Fruit fly (Drosophila melanogaster) whole organism, embryonic: ENCODE data around the gene CG4770.
A peak's percentile ranks its signal among the peaks of the same experiment; 100 is the strongest.

Experiments used
- Atf-2 ChIP-seq: fragments of 200-800 bp; sonication (Bioruptor generic); optimal IDR thresholded peaks from 2 replicates; lab custom pipeline; 2016; ENCODE audit warnings: missing biosample characterization, missing genetic modification characterization
- BtbVII ChIP-seq: fragments of 200-800 bp; sonication (Bioruptor generic); optimal IDR thresholded peaks from 3 replicates; lab custom pipeline; 2017; ENCODE audit warnings: missing biosample characterization, mild to moderate bottlenecking, missing genetic modification characterization
- CG10267 ChIP-seq: fragments of 200-800 bp; sonication (Bioruptor generic); optimal IDR thresholded peaks from 2 replicates; lab custom pipeline; 2018; ENCODE audit warnings: missing biosample characterization, mild to moderate bottlenecking, missing genetic modification characterization, moderate library complexity
- CG10565 ChIP-seq: fragments of 200-800 bp; sonication (Bioruptor generic); optimal IDR thresholded peaks from 3 replicates; lab custom pipeline; 2016; ENCODE audit warnings: missing biosample characterization, mild to moderate bottlenecking, missing genetic modification characterization
- CG10959 ChIP-seq: fragments of 200-800 bp; sonication (Bioruptor generic); IDR thresholded peaks from 2 replicates; pipeline ENCODE4 v1.3.6; 2022; ENCODE audit warnings: missing biosample characterization, missing genetic modification characterization
- CG14441 ChIP-seq: fragments of 200-800 bp; sonication (Bioruptor generic); IDR thresholded peaks from 2 replicates; pipeline ENCODE4 v1.3.6; 2022; ENCODE audit warnings: missing biosample characterization, missing genetic modification characterization
- CG15011 ChIP-seq: fragments of 200-800 bp; sonication (Bioruptor generic); optimal IDR thresholded peaks from 3 replicates; lab custom pipeline; 2018; ENCODE audit warnings: missing biosample characterization, mild to moderate bottlenecking, missing genetic modification characterization
- CG17361 ChIP-seq: fragments of 200-800 bp; sonication (Bioruptor generic); IDR thresholded peaks from 3 replicates; pipeline ENCODE4 v1.3.6; 2022; ENCODE audit warnings: missing biosample characterization, missing genetic modification characterization
- CG18599 ChIP-seq: fragments of 200-800 bp; sonication (Bioruptor generic); optimal IDR thresholded peaks from 3 replicates; lab custom pipeline; 2017; ENCODE audit warnings: missing biosample characterization, missing genetic modification characterization, mild to moderate bottlenecking, moderate library complexity, missing genetic modification reagents
- CG18764 ChIP-seq: fragments of 200-800 bp; sonication (Bioruptor generic); optimal IDR thresholded peaks from 3 replicates; lab custom pipeline; 2016; ENCODE audit warnings: missing biosample characterization, missing genetic modification characterization
- CG2199 ChIP-seq: fragments of 200-800 bp; sonication (Bioruptor generic); IDR thresholded peaks from 3 replicates; pipeline ENCODE4 v1.3.6; 2022; ENCODE audit warnings: missing biosample characterization, missing genetic modification characterization
- CG2678 ChIP-seq: fragments of 200-800 bp; sonication (Bioruptor generic); optimal IDR thresholded peaks from 3 replicates; lab custom pipeline; 2019; ENCODE audit warnings: missing biosample characterization, mild to moderate bottlenecking, missing genetic modification characterization, moderate library complexity
- CG4282 ChIP-seq: fragments of 200-800 bp; sonication (Bioruptor generic); optimal IDR thresholded peaks from 2 replicates; lab custom pipeline; 2016; ENCODE audit warnings: missing biosample characterization, missing genetic modification characterization
- CG4360 ChIP-seq: fragments of 200-800 bp; sonication (Bioruptor generic); IDR thresholded peaks from 2 replicates; pipeline ENCODE4 v1.3.6; 2022; ENCODE audit warnings: missing biosample characterization, missing genetic modification characterization
- CG4404 ChIP-seq: fragments of 200-800 bp; sonication (Bioruptor generic); IDR thresholded peaks from 2 replicates; pipeline ENCODE4 v1.3.6; 2022; ENCODE audit warnings: missing biosample characterization, missing genetic modification characterization
- CG4617 ChIP-seq: fragments of 200-800 bp; sonication (Bioruptor generic); optimal IDR thresholded peaks from 3 replicates; lab custom pipeline; 2016; ENCODE audit warnings: missing biosample characterization, missing genetic modification characterization, borderline replicate concordance
- CG6175 ChIP-seq: fragments of 200-800 bp; sonication (Bioruptor generic); IDR thresholded peaks from 3 replicates; pipeline ENCODE4 v1.3.6; 2022; ENCODE audit warnings: missing biosample characterization, missing genetic modification characterization
- CG6683 ChIP-seq: fragments of 200-800 bp; sonication (Bioruptor generic); optimal IDR thresholded peaks from 2 replicates; lab custom pipeline; 2017; ENCODE audit warnings: missing biosample characterization, mild to moderate bottlenecking, missing genetic modification characterization, missing genetic modification reagents
- CG7357 ChIP-seq: fragments of 200-800 bp; sonication (Bioruptor generic); IDR thresholded peaks from 3 replicates; pipeline ENCODE4 v1.3.6; 2022; ENCODE audit warnings: missing biosample characterization, missing genetic modification characterization
- CG7839 ChIP-seq: fragments of 200-800 bp; sonication (Bioruptor generic); optimal IDR thresholded peaks from 3 replicates; lab custom pipeline; 2018; ENCODE audit warnings: missing biosample characterization, mild to moderate bottlenecking, missing genetic modification characterization, moderate library complexity
- CG7928 ChIP-seq: fragments of 200-800 bp; sonication (Bioruptor generic); optimal IDR thresholded peaks from 2 replicates; lab custom pipeline; 2017; ENCODE audit warnings: missing biosample characterization, mild to moderate bottlenecking, missing genetic modification characterization
- CG8478 ChIP-seq: fragments of >200 bp; optimal IDR thresholded peaks from 2 replicates; lab custom pipeline; 2018
- CG9797 ChIP-seq: fragments of 200-800 bp; sonication (Bioruptor generic); optimal IDR thresholded peaks from 3 replicates; lab custom pipeline; 2018; ENCODE audit warnings: missing biosample characterization, mild to moderate bottlenecking, missing genetic modification characterization
- CG9876 ChIP-seq: fragments of 200-800 bp; sonication (Bioruptor generic); optimal IDR thresholded peaks from 2 replicates; lab custom pipeline; 2016; ENCODE audit warnings: missing biosample characterization, missing genetic modification characterization
- D19A ChIP-seq: fragments of 200-800 bp; optimal IDR thresholded peaks from 3 replicates; lab custom pipeline; 2019; ENCODE audit warnings: missing biosample characterization, mild to moderate bottlenecking, missing genetic modification characterization, moderate library complexity
- Dip3 ChIP-seq: fragments of 200-800 bp; sonication (Bioruptor generic); optimal IDR thresholded peaks from 3 replicates; lab custom pipeline; 2016; ENCODE audit warnings: missing biosample characterization, missing genetic modification characterization
- Doc3 ChIP-seq: fragments of 200-800 bp; sonication (Bioruptor generic); IDR thresholded peaks from 3 replicates; pipeline ENCODE4 v1.3.6; 2022; ENCODE audit warnings: missing biosample characterization, missing genetic modification characterization; ENCODE audit not compliant: partially characterized antibody
- Mrtf ChIP-seq: fragments of 200-800 bp; sonication (Bioruptor generic); IDR thresholded peaks from 3 replicates; pipeline ENCODE4 v1.3.6; 2022; ENCODE audit warnings: missing biosample characterization, missing genetic modification characterization
- Nf-YB ChIP-seq: fragments of 200-800 bp; sonication (Bioruptor generic); optimal IDR thresholded peaks from 3 replicates; lab custom pipeline; 2019; ENCODE audit warnings: missing biosample characterization, mild to moderate bottlenecking, missing genetic modification characterization, moderate library complexity
- Poxn ChIP-seq: fragments of 200-800 bp; sonication (Bioruptor generic); IDR thresholded peaks from 2 replicates; pipeline ENCODE4 v1.3.6; 2022; ENCODE audit warnings: missing biosample characterization, missing genetic modification characterization
- Rfx ChIP-seq: fragments of 200-800 bp; sonication (Bioruptor generic); IDR thresholded peaks from 2 replicates; pipeline ENCODE4 v1.3.6; 2022; ENCODE audit warnings: missing biosample characterization, missing genetic modification characterization
- TFAM ChIP-seq: fragments of 200-800 bp; sonication (Bioruptor generic); optimal IDR thresholded peaks from 2 replicates; lab custom pipeline; 2017; ENCODE audit warnings: missing biosample characterization, missing genetic modification characterization, inconsistent platforms
- az2 ChIP-seq: fragments of 200-800 bp; sonication (Bioruptor generic); optimal IDR thresholded peaks from 3 replicates; lab custom pipeline; 2016; ENCODE audit warnings: missing biosample characterization, missing genetic modification characterization
- bcd ChIP-seq: fragments of 200-800 bp; sonication (Bioruptor generic); optimal IDR thresholded peaks from 2 replicates; lab custom pipeline; 2017; ENCODE audit warnings: missing biosample characterization, mild to moderate bottlenecking, missing genetic modification characterization
- chif ChIP-seq, 2 experiments: fragments of 200-800 bp; sonication (Bioruptor generic); optimal IDR thresholded peaks; 3 replicates each; lab custom pipeline; 2016; ENCODE audit warnings: missing biosample characterization in 2 of 2, missing genetic modification characterization in 2 of 2
- dmrt99B ChIP-seq: fragments of 200-800 bp; sonication (Bioruptor generic); optimal IDR thresholded peaks from 2 replicates; lab custom pipeline; 2018; ENCODE audit warnings: missing biosample characterization, mild to moderate bottlenecking, missing genetic modification characterization, moderate library complexity
- fd64A ChIP-seq: fragments of 200-800 bp; sonication (Bioruptor generic); optimal IDR thresholded peaks from 3 replicates; lab custom pipeline; 2018; ENCODE audit warnings: missing biosample characterization, mild to moderate bottlenecking, missing genetic modification characterization
- gce ChIP-seq: fragments of 200-800 bp; sonication (Bioruptor generic); IDR thresholded peaks from 3 replicates; pipeline ENCODE4 v1.3.6; 2022; ENCODE audit warnings: missing biosample characterization, missing genetic modification characterization
- grau ChIP-seq: fragments of 200-800 bp; optimal IDR thresholded peaks from 3 replicates; lab custom pipeline; 2019; ENCODE audit warnings: missing biosample characterization, mild to moderate bottlenecking, missing genetic modification characterization, moderate library complexity
- hb ChIP-seq: fragments of 200-800 bp; sonication (Bioruptor generic); IDR thresholded peaks from 3 replicates; pipeline ENCODE4 v1.3.6; 2022; ENCODE audit warnings: missing biosample characterization, missing genetic modification characterization; ENCODE audit not compliant: partially characterized antibody
- jing ChIP-seq: fragments of 200-800 bp; sonication (Bioruptor generic); optimal IDR thresholded peaks from 2 replicates; lab custom pipeline; 2018; ENCODE audit warnings: missing biosample characterization, mild to moderate bottlenecking, missing genetic modification characterization
- knrl ChIP-seq: fragments of 200-800 bp; sonication (Bioruptor generic); IDR thresholded peaks from 3 replicates; pipeline ENCODE4 v1.3.6; 2022; ENCODE audit warnings: missing biosample characterization, missing genetic modification characterization; ENCODE audit not compliant: partially characterized antibody
- nerfin-1 ChIP-seq: fragments of 200-800 bp; sonication (Bioruptor generic); optimal IDR thresholded peaks from 3 replicates; lab custom pipeline; 2019; ENCODE audit warnings: missing biosample characterization, mild to moderate bottlenecking, missing genetic modification characterization, moderate library complexity
- nerfin-2 ChIP-seq: fragments of 200-800 bp; sonication (Bioruptor generic); IDR thresholded peaks from 2 replicates; pipeline ENCODE4 v1.3.6; 2022; ENCODE audit warnings: missing biosample characterization, missing genetic modification characterization; ENCODE audit not compliant: partially characterized antibody
- pb ChIP-seq: fragments of 200-800 bp; sonication (Bioruptor generic); optimal IDR thresholded peaks from 3 replicates; lab custom pipeline; 2016; ENCODE audit warnings: missing biosample characterization, missing genetic modification characterization
- row ChIP-seq: fragments of 200-800 bp; sonication (Bioruptor generic); IDR thresholded peaks from 3 replicates; pipeline ENCODE4 v1.3.6; 2022; ENCODE audit warnings: missing biosample characterization, missing genetic modification characterization
- schlank ChIP-seq: fragments of 200-800 bp; sonication (Bioruptor generic); optimal IDR thresholded peaks from 2 replicates; lab custom pipeline; 2018; ENCODE audit warnings: missing biosample characterization, mild to moderate bottlenecking, missing genetic modification characterization
- seq ChIP-seq: fragments of 200-800 bp; sonication (Bioruptor generic); IDR thresholded peaks from 2 replicates; pipeline ENCODE4 v1.3.6; 2022; ENCODE audit warnings: missing biosample characterization, missing genetic modification characterization
- sr ChIP-seq: fragments of 200-800 bp; sonication (Bioruptor generic); IDR thresholded peaks from 3 replicates; pipeline ENCODE4 v1.3.6; 2022; ENCODE audit warnings: missing biosample characterization, missing genetic modification characterization
- trh ChIP-seq: fragments of 200-800 bp; sonication (Bioruptor generic); optimal IDR thresholded peaks from 2 replicates; lab custom pipeline; 2016; ENCODE audit warnings: missing biosample characterization, missing genetic modification characterization
- twi ChIP-seq: fragments of 200-800 bp; optimal IDR thresholded peaks from 2 replicates; lab custom pipeline; 2019; ENCODE audit warnings: missing biosample characterization, mild to moderate bottlenecking, missing genetic modification characterization, moderate library complexity

Gene CG4770

DNA sequence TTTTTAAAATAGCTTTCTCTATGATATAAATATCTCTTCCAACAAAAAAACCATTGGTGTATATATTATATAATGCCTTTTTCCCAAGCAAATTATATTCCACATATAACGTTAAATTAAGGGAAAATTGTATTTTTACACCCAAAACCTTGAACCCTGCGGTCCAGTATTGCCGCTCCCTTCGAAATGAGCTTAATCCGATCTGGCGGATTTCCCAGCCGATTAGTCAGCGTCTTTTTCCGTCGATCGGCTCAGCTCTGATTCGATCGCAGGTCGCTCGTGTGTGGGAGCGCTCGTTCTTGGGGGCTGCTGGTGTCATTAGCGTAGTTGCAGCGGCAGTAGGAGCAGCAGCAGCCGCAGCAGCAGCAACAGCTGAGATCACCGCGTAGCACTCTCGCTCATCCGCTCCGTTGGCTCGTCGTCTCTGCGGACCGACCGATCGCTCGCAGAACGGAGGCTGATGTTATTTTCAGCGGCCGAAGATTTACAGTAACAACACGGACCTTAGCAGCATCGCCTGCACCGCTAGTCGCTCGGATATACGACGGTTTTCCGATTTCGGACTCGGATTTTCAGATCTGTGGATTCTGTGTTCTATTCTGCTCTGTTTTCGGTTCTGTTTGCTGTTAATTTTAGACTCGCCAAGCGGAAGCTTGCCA is 27.8 kb upstream of the CG4770 start, which contains the start of gene CG4733 (continued):
- TF ChIP-seq CG7928 (GFP tag; lab: Kevin White, UChicago) (no peak), CG4282 (no peak), jing (no peak), knrl (GFP tag; lab: Robert Waterston, UW) (no peak), CG6175 (GFP tag; lab: Robert Waterston, UW) (peak; percentile 41; the same call in 1 of the 3 replicates), CG2678 (tag; lab: Kevin White, UChicago) (peak; percentile 46), CG15011 (GFP tag; lab: Kevin White, UChicago) (no peak), schlank (no peak), CG9876 (GFP tag; lab: Kevin White, UChicago) (no peak), CG10267 (tag; lab: Kevin White, UChicago) (no peak), nerfin-2 (GFP tag; lab: Robert Waterston, UW) (no peak), CG6683 (GFP tag; lab: Kevin White, UChicago) (no peak), Dip3 (GFP tag; lab: Kevin White, UChicago) (no peak), Rfx (GFP tag; lab: Robert Waterston, UW) (no peak; the same call in 1 of the 2 replicates), hb (GFP tag; lab: Robert Waterston, UW) (no peak), CG7357 (no peak), CG9797 (no peak), CG10959 (GFP tag; lab: Robert Waterston, UW) (no peak), trh (GFP tag; lab: Kevin White, UChicago) (no peak), Doc3 (GFP tag; lab: Robert Waterston, UW) (no peak), dmrt99B (tag; lab: Kevin White, UChicago) (peak; percentile 0), az2 (GFP tag; lab: Kevin White, UChicago) (peak; percentile 21), CG2199 (no peak), Mrtf (GFP tag; lab: Robert Waterston, UW) (no peak), CG14441 (GFP tag; lab: Robert Waterston, UW) (no peak), grau (peak; percentile 48), chif (GFP tag; optimal IDR thresholded peaks at IDR 0.05; lab: Kevin White, UChicago) (no peak), fd64A (GFP tag; lab: Kevin White, UChicago) (no peak), CG7839 (tag; lab: Kevin White, UChicago) (peak; percentile 10), D19A (no peak), CG4617 (GFP tag; lab: Kevin White, UChicago) (no peak), seq (GFP tag; lab: Robert Waterston, UW) (no peak), bcd (peak; percentile 31), TFAM (no peak), CG18599 (GFP tag; lab: Kevin White, UChicago) (no peak), CG10565 (GFP tag; lab: Kevin White, UChicago) (no peak), twi (tag; lab: Kevin White, UChicago) (peak; percentile 2), gce (GFP tag; lab: Robert Waterston, UW) (no peak), Atf-2 (no peak), Poxn (GFP tag; lab: Robert Waterston, UW) (no peak), row (GFP tag; lab: Robert Waterston, UW) (peak; percentile 91), CG17361 (GFP tag; lab: Robert Waterston, UW) (no peak), sr (GFP tag; lab: Robert Waterston, UW) (peak; percentile 66; the same call in 1 of the 3 replicates), CG4404 (GFP tag; lab: Robert Waterston, UW) (no peak), nerfin-1 (tag; lab: Kevin White, UChicago) (no peak), CG8478 (lab: Kevin White, UChicago) (no peak), CG18764 (GFP tag; lab: Kevin White, UChicago) (no peak), pb (GFP tag; lab: Kevin White, UChicago) (no peak), CG4360 (GFP tag; lab: Robert Waterston, UW) (no peak), Nf-YB (GFP tag; lab: Kevin White, UChicago) (peak; percentile 5), BtbVII (no peak)
